Worm (Caenorhabditis elegans): ENCODE data around the gene miz-1.
A peak's percentile ranks its signal among the peaks of the same experiment; 100 is the strongest.

The miz-1 gene

ce11 chrIV:10773811-10774210, 38.4 kb upstream of the miz-1 start, which contains the start of gene inpp-1:
TSS of gene inpp-1 (minus strand) at chrIV:10773911.
- no peak for TF ChIP-seq lin-39 (tag; optimal IDR thresholded peaks at IDR 0.05)
- TF ChIP-seq nhr-12 (tag; optimal IDR thresholded peaks at IDR 0.05): no peak
- no peak for TF ChIP-seq R02D3.7 (tag; optimal IDR thresholded peaks at IDR 0.05)
- TF ChIP-seq C34F6.9 (tag; optimal IDR thresholded peaks at IDR 0.05): no peak
- TF ChIP-seq nhr-6 (tag; optimal IDR thresholded peaks at IDR 0.05): no peak
- no peak for TF ChIP-seq nhr-129 (tag; optimal IDR thresholded peaks at IDR 0.05)
- no peak for TF ChIP-seq mbf-1 (tag; optimal IDR thresholded peaks at IDR 0.05)
- no peak for TF ChIP-seq ceh-82 (tag; optimal IDR thresholded peaks at IDR 0.05)
- TF ChIP-seq crh-2 (tag; optimal IDR thresholded peaks at IDR 0.05): no peak
- no peak for TF ChIP-seq gmeb-1 (tag; optimal IDR thresholded peaks at IDR 0.05)
- no peak for TF ChIP-seq lin-13 (GFP tag; optimal IDR thresholded peaks at IDR 0.05)
- TF ChIP-seq ZK546.5 (tag; optimal IDR thresholded peaks at IDR 0.05): no peak
- no peak for TF ChIP-seq peb-1 (tag; optimal IDR thresholded peaks at IDR 0.05)
- no peak for TF ChIP-seq nhr-25 (tag; optimal IDR thresholded peaks at IDR 0.05)
- TF ChIP-seq ama-1 (optimal IDR thresholded peaks at IDR 0.05): no peak
- no peak for TF ChIP-seq nhr-10 (tag; optimal IDR thresholded peaks at IDR 0.05)
- no peak for TF ChIP-seq unc-39 (tag; optimal IDR thresholded peaks at IDR 0.05)
- TF ChIP-seq unc-55 (GFP tag; optimal IDR thresholded peaks at IDR 0.05): no peak
- no peak for TF ChIP-seq nhr-11 (tag; optimal IDR thresholded peaks at IDR 0.05)
- TF ChIP-seq ztf-11 (tag; optimal IDR thresholded peaks at IDR 0.05): no peak

ce11 chrIV:10777076-10777475, 35.1 kb upstream of the miz-1 start:
- TF ChIP-seq nhr-23 (tag; optimal IDR thresholded peaks at IDR 0.05) (no peak), crh-2 (tag; optimal IDR thresholded peaks at IDR 0.05) (no peak), sma-9 (GFP tag; optimal IDR thresholded peaks at IDR 0.05) (peak; percentile 74), sma-9 (tag; optimal IDR thresholded peaks at IDR 0.05) (no peak), blmp-1 (tag; optimal IDR thresholded peaks at IDR 0.05; ENCODE audit: insufficient read depth) (peak; percentile 77), nhr-21 (tag; optimal IDR thresholded peaks at IDR 0.05) (peak; percentile 2), unc-39 (tag; optimal IDR thresholded peaks at IDR 0.05) (no peak), skn-1 (tag; optimal IDR thresholded peaks at IDR 0.05) (no peak), F13H6.1 (tag; optimal IDR thresholded peaks at IDR 0.05) (no peak), nhr-25 (tag; optimal IDR thresholded peaks at IDR 0.05) (peak; percentile 48), sma-3 (GFP tag; optimal IDR thresholded peaks at IDR 0.05) (peak; percentile 73), ceh-82 (tag; optimal IDR thresholded peaks at IDR 0.05) (no peak), mab-5 (tag; optimal IDR thresholded peaks at IDR 0.05) (no peak), ama-1 (optimal IDR thresholded peaks at IDR 0.05) (no peak), nhr-12 (tag; optimal IDR thresholded peaks at IDR 0.05) (no peak)

ce11 chrIV:10777600-10777999, 34.6 kb upstream of the miz-1 start:
- TF ChIP-seq ztf-1 (GFP tag; conservative IDR thresholded peaks at IDR 0.05) (no peak), lsy-2 (tag; optimal IDR thresholded peaks at IDR 0.05) (no peak), zag-1 (tag; optimal IDR thresholded peaks at IDR 0.05) (no peak), nhr-10 (tag; optimal IDR thresholded peaks at IDR 0.05) (no peak), elt-3 (tag; optimal IDR thresholded peaks at IDR 0.05) (no peak), nhr-11 (tag; optimal IDR thresholded peaks at IDR 0.05) (no peak), crh-2 (tag; optimal IDR thresholded peaks at IDR 0.05) (no peak), Y55F3AM.14 (GFP tag; optimal IDR thresholded peaks at IDR 0.05) (no peak), aly-2 (tag; optimal IDR thresholded peaks at IDR 0.05) (no peak), mdl-1 (tag; optimal IDR thresholded peaks at IDR 0.05) (no peak), fos-1 (tag; optimal IDR thresholded peaks at IDR 0.05) (no peak), nhr-25 (tag; optimal IDR thresholded peaks at IDR 0.05) (no peak), ztf-4 (tag; optimal IDR thresholded peaks at IDR 0.05) (no peak), ceh-82 (tag; optimal IDR thresholded peaks at IDR 0.05) (no peak), lin-11 (tag; optimal IDR thresholded peaks at IDR 0.05) (no peak), nhr-129 (tag; optimal IDR thresholded peaks at IDR 0.05) (no peak)

ce11 chrIV:10778582-10778981, 33.6 kb upstream of the miz-1 start:
- peak; percentile 16 for TF ChIP-seq nhr-25 (tag; optimal IDR thresholded peaks at IDR 0.05)
- TF ChIP-seq unc-55 (GFP tag; optimal IDR thresholded peaks at IDR 0.05): no peak
